Worm (Caenorhabditis elegans): ENCODE measurements around the gene ugt-5.

ce11 chrV:12822065-12822464 is 29.3 kb upstream of the ugt-5 start:
- TF ChIP-seq ref-1 (GFP tag; conservative IDR thresholded peaks at IDR 0.05) (no peak), ztf-29 (GFP tag; IDR thresholded peaks at IDR 0.05) (no peak), med-1 (GFP tag; optimal IDR thresholded peaks at IDR 0.05; ENCODE audit: insufficient read depth) (no peak), flt-1 (GFP tag; IDR thresholded peaks at IDR 0.05) (no peak), T22C8.4 (GFP tag; IDR thresholded peaks at IDR 0.05) (no peak), ztf-23 (GFP tag; IDR thresholded peaks at IDR 0.05) (no peak), klf-2 (GFP tag; conservative IDR thresholded peaks at IDR 0.05) (no peak), cog-1 (tag; optimal IDR thresholded peaks at IDR 0.05) (no peak)
